Worm (Caenorhabditis elegans): ENCODE results near the gene tag-153.

DNA sequence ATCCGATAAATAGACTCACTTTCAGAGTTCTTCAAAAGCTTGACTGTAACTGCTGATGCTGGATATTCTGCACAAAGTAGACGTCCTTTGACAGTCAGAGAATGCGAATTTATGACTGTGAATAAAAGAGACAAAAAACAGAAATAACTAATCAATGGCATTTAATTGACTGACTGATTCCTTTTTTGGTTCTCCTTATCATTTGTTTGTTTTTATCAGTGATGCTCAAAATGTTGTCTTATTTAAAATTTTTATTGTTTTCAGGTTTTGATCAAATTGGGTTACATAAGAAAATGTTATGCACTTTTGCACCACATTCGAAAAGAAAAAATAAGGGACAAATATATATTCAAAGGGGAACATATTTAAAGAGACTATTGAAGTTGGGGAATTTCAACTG lies 33.5 kb downstream of the tag-153 start, which contains the start of gene ttr-49:
- TF ChIP-seq ztf-4 (tag; optimal IDR thresholded peaks at IDR 0.05) (no peak), ceh-9 (tag; optimal IDR thresholded peaks at IDR 0.05) (no peak), nfya-1 (tag; optimal IDR thresholded peaks at IDR 0.05; ENCODE audit: insufficient read depth) (no peak), nhr-23 (tag; optimal IDR thresholded peaks at IDR 0.05) (no peak), nhr-43 (tag; optimal IDR thresholded peaks at IDR 0.05; ENCODE audit: poor library complexity, severe bottlenecking) (no peak)
